Fruit fly (Drosophila melanogaster) whole organism, pupa: ENCODE measurements around the gene Sh3beta.

Source experiments
- CG10348 ChIP-seq: fragments of 200-800 bp; sonication (Bioruptor generic); IDR thresholded peaks from 2 replicates; pipeline ENCODE4 v1.3.6; 2022; ENCODE audit warnings: missing biosample characterization, missing genetic modification characterization
- CG12605 ChIP-seq: fragments of 200-800 bp; sonication (Bioruptor generic); IDR thresholded peaks from 2 replicates; pipeline ENCODE4 v1.3.6; 2022; ENCODE audit warnings: missing biosample characterization, missing genetic modification characterization
- CG13204 ChIP-seq: fragments of 200-800 bp; sonication (Bioruptor generic); optimal IDR thresholded peaks from 2 replicates; lab custom pipeline; 2018; ENCODE audit warnings: missing biosample characterization, mild to moderate bottlenecking, missing genetic modification characterization, moderate library complexity
- CG15710 ChIP-seq: fragments of 200-800 bp; sonication (Bioruptor generic); optimal IDR thresholded peaks from 2 replicates; lab custom pipeline; 2018; ENCODE audit warnings: missing biosample characterization, mild to moderate bottlenecking, missing genetic modification characterization, moderate library complexity
- CG34367 ChIP-seq: fragments of 200-800 bp; sonication (Bioruptor generic); optimal IDR thresholded peaks from 2 replicates; lab custom pipeline; 2018; ENCODE audit warnings: missing biosample characterization, mild to moderate bottlenecking, missing genetic modification characterization
- CG4496 ChIP-seq: fragments of 200-800 bp; sonication (Bioruptor generic); IDR thresholded peaks from 3 replicates; pipeline ENCODE4 v1.3.6; 2022; ENCODE audit warnings: missing biosample characterization, missing genetic modification characterization
- CG8301 ChIP-seq: fragments of 200-800 bp; sonication (Bioruptor generic); optimal IDR thresholded peaks from 2 replicates; lab custom pipeline; 2018; ENCODE audit warnings: missing biosample characterization, mild to moderate bottlenecking, missing genetic modification characterization
- EcR ChIP-seq: fragments of 200-800 bp; sonication (Bioruptor generic); optimal IDR thresholded peaks from 3 replicates; lab custom pipeline; 2019; ENCODE audit warnings: missing biosample characterization, missing genetic modification characterization, mild to moderate bottlenecking, moderate library complexity, missing genetic modification reagents
- Pif1A ChIP-seq: fragments of 200-800 bp; sonication (Bioruptor generic); optimal IDR thresholded peaks from 3 replicates; lab custom pipeline; 2016; ENCODE audit warnings: missing biosample characterization, missing genetic modification characterization
- Pif1B ChIP-seq: fragments of 200-800 bp; sonication (Bioruptor generic); optimal IDR thresholded peaks from 3 replicates; lab custom pipeline; 2016; ENCODE audit warnings: missing biosample characterization, missing genetic modification characterization
- Snoo ChIP-seq: fragments of 200-800 bp; sonication (Bioruptor generic); optimal IDR thresholded peaks from 3 replicates; lab custom pipeline; 2017; ENCODE audit warnings: missing biosample characterization, mild to moderate bottlenecking, missing genetic modification characterization, inconsistent platforms
- fd96Ca ChIP-seq: fragments of 200-800 bp; sonication (Bioruptor generic); IDR thresholded peaks from 3 replicates; pipeline ENCODE4 v1.3.6; 2022; ENCODE audit warnings: missing biosample characterization, missing genetic modification characterization
- gl ChIP-seq: fragments of 200-800 bp; sonication (Bioruptor generic); optimal IDR thresholded peaks from 2 replicates; lab custom pipeline; 2018; ENCODE audit warnings: missing biosample characterization, mild to moderate bottlenecking, missing genetic modification characterization
- rn ChIP-seq: fragments of 200-800 bp; sonication (Bioruptor generic); IDR thresholded peaks from 2 replicates; pipeline ENCODE4 v1.3.6; 2022; ENCODE audit warnings: missing biosample characterization, missing genetic modification characterization

- TF ChIP-seq Pif1A (no peak), CG10348 (GFP tag; lab: Robert Waterston, UW) (no peak), CG8301 (no peak), CG13204 (GFP tag; lab: Kevin White, UChicago) (no peak), CG15710 (no peak), CG4496 (no peak), gl (tag; lab: Kevin White, UChicago) (no peak), CG34367 (tag; lab: Kevin White, UChicago) (no peak), Pif1B (GFP tag; lab: Kevin White, UChicago) (no peak), fd96Ca (GFP tag; lab: Robert Waterston, UW) (no peak), EcR (GFP tag; lab: Kevin White, UChicago) (no peak), Snoo (tag; lab: Kevin White, UChicago) (no peak), CG12605 (GFP tag; lab: Robert Waterston, UW) (no peak), rn (GFP tag; lab: Robert Waterston, UW) (no peak)
These were observed 35.0 kb upstream of the Sh3beta start, which contains the start of gene CG8560 for dm6 chr3L:7404081-7404480.
